Worm (Caenorhabditis elegans) whole organism, midembryonic: Measurements from ENCODE around the gene oga-1.

Experiments used
- T22C8.4 ChIP-seq: fragments of 200-800 bp; sonication (Bioruptor generic); IDR thresholded peaks from 2 replicates; pipeline ENCODE4 v1.3.6; 2022; ENCODE audit warnings: missing genetic modification characterization, missing compliant biosample characterization
- cog-1 ChIP-seq: sonication (generic microtip); optimal IDR thresholded peaks from 2 replicates; lab custom pipeline; 2016; ENCODE audit warnings: missing genetic modification characterization, missing compliant biosample characterization
- flt-1 ChIP-seq: fragments of 200-800 bp; sonication (Bioruptor generic); IDR thresholded peaks from 2 replicates; pipeline ENCODE4 v1.3.6; 2022; ENCODE audit warnings: missing genetic modification characterization, missing compliant biosample characterization
- klf-2 ChIP-seq: fragments of 200-800 bp; sonication (Bioruptor generic); conservative IDR thresholded peaks from 2 replicates; pipeline ENCODE4 v1.3.6; 2022; ENCODE audit warnings: missing genetic modification reagents, missing genetic modification characterization, missing compliant biosample characterization
- med-1 ChIP-seq: sonication (generic microtip); optimal IDR thresholded peaks from 2 replicates; lab custom pipeline; 2017; ENCODE audit warnings: missing genetic modification characterization, mild to moderate bottlenecking, missing compliant biosample characterization, antibody characterized with exemption, missing genetic modification reagents; ENCODE audit not compliant: insufficient read depth
- ref-1 ChIP-seq: fragments of 200-800 bp; sonication (Bioruptor generic); conservative IDR thresholded peaks from 2 replicates; pipeline ENCODE4 v1.3.6; 2022; ENCODE audit warnings: missing genetic modification reagents, missing genetic modification characterization, missing compliant biosample characterization
- tab-1 ChIP-seq: fragments of 200-800 bp; sonication (Bioruptor generic); IDR thresholded peaks from 2 replicates; pipeline ENCODE4 v1.3.6; 2022; ENCODE audit warnings: missing genetic modification characterization, missing compliant biosample characterization
- ztf-23 ChIP-seq: fragments of 200-800 bp; sonication (Bioruptor generic); IDR thresholded peaks from 2 replicates; pipeline ENCODE4 v1.3.6; 2022; ENCODE audit warnings: missing genetic modification reagents, missing genetic modification characterization, missing compliant biosample characterization
- ztf-29 ChIP-seq: fragments of 200-800 bp; sonication (Bioruptor generic); IDR thresholded peaks from 2 replicates; pipeline ENCODE4 v1.3.6; 2022; ENCODE audit warnings: missing genetic modification reagents, missing genetic modification characterization, missing compliant biosample characterization

Gene oga-1

DNA sequence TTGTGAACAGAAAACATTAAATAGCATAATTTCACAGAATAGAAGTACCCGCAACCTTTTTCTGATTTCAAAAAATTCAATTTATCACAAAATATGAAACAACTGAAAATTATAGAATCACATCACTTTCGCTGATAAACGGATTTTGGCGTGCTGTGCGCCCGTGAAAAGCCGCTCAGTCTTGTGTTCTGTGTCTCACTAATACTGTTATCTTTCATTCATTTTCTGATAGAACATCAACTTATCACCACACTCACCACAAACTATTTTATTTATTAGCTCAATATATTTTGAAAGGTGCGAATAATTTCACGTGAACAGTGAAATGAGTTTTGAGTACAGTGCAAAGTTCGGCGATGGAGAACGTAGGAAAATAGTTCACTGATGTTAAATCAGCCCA is 16.9 kb upstream of the oga-1 start:
- TF ChIP-seq cog-1 (tag; lab: Kevin White, UChicago) = no peak
- no peak for TF ChIP-seq med-1 (GFP tag; lab: Kevin White, UChicago)
- TF ChIP-seq tab-1 (GFP tag; lab: Robert Waterston, UW) = no peak
- no peak for TF ChIP-seq ztf-29 (GFP tag; lab: Robert Waterston, UW)
- no peak for TF ChIP-seq T22C8.4 (GFP tag; lab: Robert Waterston, UW)
- TF ChIP-seq klf-2 (GFP tag; lab: Robert Waterston, UW) = no peak
- no peak for TF ChIP-seq ref-1 (GFP tag; lab: Robert Waterston, UW)
- no peak for TF ChIP-seq flt-1 (GFP tag; lab: Robert Waterston, UW)
- TF ChIP-seq ztf-23 (GFP tag; lab: Robert Waterston, UW) = no peak

DNA sequence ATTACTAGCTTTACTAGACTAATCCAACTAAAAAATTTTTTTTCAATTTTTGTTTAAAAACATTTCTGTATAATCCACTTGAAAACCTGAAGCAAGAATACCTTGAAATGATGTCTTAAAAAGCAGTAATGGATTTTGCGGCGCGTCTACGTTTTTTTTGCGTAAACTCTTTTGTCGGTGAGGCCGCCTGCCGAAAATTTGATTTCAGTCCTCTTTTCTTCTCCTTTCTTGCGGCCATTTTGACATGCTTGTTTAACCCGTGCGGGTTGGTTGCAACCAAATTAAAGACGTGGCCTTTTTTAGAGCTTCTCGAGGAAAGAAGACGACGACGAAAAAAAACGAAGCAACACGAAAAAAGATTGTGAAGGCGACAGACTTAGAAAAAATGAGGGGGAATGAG is 13.9 kb upstream of the oga-1 start:
- no peak for TF ChIP-seq tab-1 (GFP tag; lab: Robert Waterston, UW)
- no peak for TF ChIP-seq med-1 (GFP tag; lab: Kevin White, UChicago)
- TF ChIP-seq T22C8.4 (GFP tag; lab: Robert Waterston, UW) = no peak

DNA sequence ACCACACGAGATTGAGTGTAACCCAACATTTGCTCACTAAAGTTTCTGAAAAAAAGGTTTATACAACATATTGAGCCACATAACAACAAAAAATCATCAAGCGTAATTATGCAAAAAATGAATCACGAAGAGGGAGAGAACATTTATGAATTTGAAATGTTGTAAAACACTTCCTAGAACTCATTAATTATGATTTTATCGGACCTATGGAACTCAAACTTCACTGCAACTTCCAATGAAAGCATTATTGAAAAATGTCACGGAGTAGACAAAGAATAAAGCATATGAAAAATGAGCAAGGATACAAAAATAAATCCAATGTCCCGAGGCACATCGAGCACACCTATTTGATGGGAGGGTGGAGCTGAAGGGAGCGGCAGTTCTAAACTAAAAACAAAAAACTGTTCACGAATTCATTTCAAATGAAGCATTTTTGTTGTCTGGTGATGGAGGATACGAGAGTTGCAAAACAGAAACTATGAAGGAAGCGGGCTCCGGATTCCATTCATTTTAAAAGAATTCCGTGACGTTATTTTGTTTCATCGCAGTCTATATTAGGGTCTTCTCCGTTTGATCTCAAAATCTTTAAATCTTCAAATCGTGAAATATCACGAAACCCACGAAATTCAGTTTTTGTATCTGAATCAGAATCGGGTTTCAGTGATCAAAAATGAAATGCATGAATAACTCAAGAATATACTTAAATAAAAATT is 2.8 kb upstream of the oga-1 start, which contains the start of gene flp-20:
Gene flp-20 (minus strand): TSS at position 51 of the 713 bp plus-strand sequence.
- TF ChIP-seq flt-1 (GFP tag; lab: Robert Waterston, UW) (no peak), T22C8.4 (GFP tag; lab: Robert Waterston, UW) (no peak), klf-2 (GFP tag; lab: Robert Waterston, UW) (no peak), ref-1 (GFP tag; lab: Robert Waterston, UW) (no peak), cog-1 (tag; lab: Kevin White, UChicago) (no peak), ztf-23 (GFP tag; lab: Robert Waterston, UW) (no peak), ztf-29 (GFP tag; lab: Robert Waterston, UW) (no peak), tab-1 (GFP tag; lab: Robert Waterston, UW) (no peak), med-1 (GFP tag; lab: Kevin White, UChicago) (no peak)

DNA sequence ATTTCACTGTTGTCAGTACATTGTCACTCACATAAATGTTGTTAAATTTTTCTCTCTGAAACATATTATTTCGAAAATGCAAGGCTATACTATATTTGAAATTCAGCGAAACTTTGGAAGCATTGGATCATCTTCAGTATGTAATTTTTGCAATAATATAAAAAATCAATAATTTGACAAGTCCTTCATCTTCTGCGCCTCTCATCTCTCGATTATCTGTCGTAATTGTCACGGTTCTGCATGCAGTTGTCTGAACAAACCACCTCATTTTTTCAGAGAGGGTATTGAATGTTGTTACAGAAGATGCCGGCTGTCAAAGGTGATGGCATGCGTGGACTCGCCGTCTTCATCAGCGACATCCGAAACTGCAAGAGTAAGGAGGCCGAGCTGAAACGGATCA is 8.9 kb downstream of the oga-1 start, which contains the start of gene apa-2:
Gene apa-2 (plus strand): TSS at position 301 of the 400 bp plus-strand sequence.
- TF ChIP-seq T22C8.4 (GFP tag; lab: Robert Waterston, UW) (0 out of 2 replicates have a peak, but pooled peaks have one; percentile 38), ztf-23 (GFP tag; lab: Robert Waterston, UW) (no peak)

DNA sequence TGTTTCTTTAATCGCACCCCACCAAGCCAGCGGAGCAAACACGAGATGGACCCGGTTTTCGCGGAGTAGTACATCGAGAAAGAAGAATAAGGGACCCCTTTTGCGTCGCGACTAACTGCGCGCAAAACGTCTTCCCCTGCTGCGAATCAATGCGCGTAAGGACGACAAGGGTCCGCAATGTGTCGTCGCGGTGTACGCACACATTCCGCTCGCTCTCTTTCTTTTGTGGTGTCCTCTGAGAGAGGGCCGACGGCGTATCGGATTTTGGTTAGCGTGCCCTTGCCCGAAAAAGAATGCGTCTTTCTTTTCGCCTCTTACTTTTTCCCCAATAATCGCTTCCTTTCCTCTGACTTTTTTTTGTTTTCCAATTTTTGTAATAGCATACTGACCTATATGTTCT is 9.4 kb downstream of the oga-1 start:
- TF ChIP-seq cog-1 (tag; lab: Kevin White, UChicago) (peak; percentile 57), ref-1 (GFP tag; lab: Robert Waterston, UW) (no peak), ztf-29 (GFP tag; lab: Robert Waterston, UW) (no peak), med-1 (GFP tag; lab: Kevin White, UChicago) (no peak), ztf-23 (GFP tag; lab: Robert Waterston, UW) (peak; percentile 72; the same call in 1 of the 2 replicates), T22C8.4 (GFP tag; lab: Robert Waterston, UW) (no peak; the same call in 1 of the 2 replicates), flt-1 (GFP tag; lab: Robert Waterston, UW) (peak; percentile 73; the same call in 1 of the 2 replicates), tab-1 (GFP tag; lab: Robert Waterston, UW) (no peak; the same call in 1 of the 2 replicates), klf-2 (GFP tag; lab: Robert Waterston, UW) (no peak)

DNA sequence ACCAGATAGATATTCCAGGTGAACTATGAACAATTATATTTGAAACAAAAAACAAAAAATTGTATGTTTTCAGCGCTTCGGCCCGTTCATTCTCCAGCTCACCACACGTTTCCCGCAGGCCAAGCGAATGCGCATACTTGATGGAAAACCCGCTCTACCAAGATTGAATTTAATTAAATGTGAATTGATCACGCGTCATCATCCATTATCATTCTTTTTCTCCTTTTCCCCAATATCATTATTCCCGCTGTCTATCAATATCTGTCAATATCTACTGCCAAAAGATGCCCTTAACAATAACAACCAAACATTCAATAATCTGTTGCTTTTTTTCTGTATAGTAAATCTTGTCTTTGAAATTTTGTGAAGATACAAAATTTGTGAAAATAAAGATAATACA is 11.0 kb downstream of the oga-1 start:
- TF ChIP-seq ztf-23 (GFP tag; lab: Robert Waterston, UW) = no peak
- no peak for TF ChIP-seq tab-1 (GFP tag; lab: Robert Waterston, UW)
- no peak for TF ChIP-seq ztf-29 (GFP tag; lab: Robert Waterston, UW)
- TF ChIP-seq cog-1 (tag; lab: Kevin White, UChicago) = no peak
- TF ChIP-seq flt-1 (GFP tag; lab: Robert Waterston, UW) = no peak
- TF ChIP-seq klf-2 (GFP tag; lab: Robert Waterston, UW) = no peak
- no peak for TF ChIP-seq ref-1 (GFP tag; lab: Robert Waterston, UW)

DNA sequence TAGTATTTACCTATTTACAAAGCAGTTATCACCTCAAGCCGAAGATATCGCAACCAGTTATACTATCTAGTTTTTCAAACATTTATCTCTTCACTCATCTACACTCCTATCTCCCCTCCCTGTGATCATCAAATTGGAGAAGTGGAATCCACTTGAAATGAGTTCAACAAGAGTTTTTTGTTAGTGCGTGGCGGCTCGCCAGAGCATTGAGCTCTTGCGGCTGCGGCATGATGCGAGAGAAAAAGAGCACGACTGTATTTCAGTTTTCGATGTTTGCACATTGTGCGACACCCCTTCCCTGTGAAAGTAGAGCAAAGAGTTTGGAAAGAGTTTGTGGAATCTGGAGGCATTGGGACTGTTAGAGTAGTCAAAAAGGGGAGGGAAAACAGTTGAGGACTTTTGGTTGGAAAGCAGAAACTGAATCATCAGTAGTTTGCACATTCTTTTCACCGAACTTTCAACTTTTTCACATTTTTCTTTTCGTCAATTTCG is 16.5 kb downstream of the oga-1 start, which contains the start of gene T20B5.2:
Gene T20B5.2 (plus strand): TSS at position 442 of the 492 bp plus-strand sequence.
- no peak for TF ChIP-seq T22C8.4 (GFP tag; lab: Robert Waterston, UW)
- no peak for TF ChIP-seq cog-1 (tag; lab: Kevin White, UChicago)
- TF ChIP-seq ztf-23 (GFP tag; lab: Robert Waterston, UW) = no peak
- TF ChIP-seq klf-2 (GFP tag; lab: Robert Waterston, UW) = no peak
- TF ChIP-seq tab-1 (GFP tag; lab: Robert Waterston, UW) = no peak
- TF ChIP-seq ztf-29 (GFP tag; lab: Robert Waterston, UW) = no peak
- no peak for TF ChIP-seq med-1 (GFP tag; lab: Kevin White, UChicago)
- TF ChIP-seq flt-1 (GFP tag; lab: Robert Waterston, UW) = no peak
- no peak for TF ChIP-seq ref-1 (GFP tag; lab: Robert Waterston, UW)

DNA sequence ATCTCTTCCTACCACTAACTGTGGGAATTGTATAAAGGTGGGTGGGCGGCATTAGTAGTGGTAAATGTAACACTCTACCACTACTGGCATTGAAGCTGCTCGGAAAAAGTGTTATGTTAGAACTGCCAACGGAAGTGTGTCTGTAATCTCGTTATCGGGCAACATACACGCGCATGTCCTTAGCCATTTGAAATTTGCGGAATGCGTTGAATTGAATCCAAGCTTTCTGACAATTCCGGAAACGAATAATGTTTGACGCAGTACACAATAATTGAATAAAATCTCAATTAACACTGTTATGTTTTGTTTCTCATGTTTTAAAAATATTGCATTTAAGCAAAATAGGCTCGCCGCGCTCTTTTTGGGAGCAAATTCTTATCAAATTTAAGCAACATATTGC is 22.3 kb downstream of the oga-1 start:
- TF ChIP-seq cog-1 (tag; lab: Kevin White, UChicago) = no peak
- no peak for TF ChIP-seq ref-1 (GFP tag; lab: Robert Waterston, UW)
- TF ChIP-seq klf-2 (GFP tag; lab: Robert Waterston, UW) = no peak
- no peak for TF ChIP-seq ztf-23 (GFP tag; lab: Robert Waterston, UW)

DNA sequence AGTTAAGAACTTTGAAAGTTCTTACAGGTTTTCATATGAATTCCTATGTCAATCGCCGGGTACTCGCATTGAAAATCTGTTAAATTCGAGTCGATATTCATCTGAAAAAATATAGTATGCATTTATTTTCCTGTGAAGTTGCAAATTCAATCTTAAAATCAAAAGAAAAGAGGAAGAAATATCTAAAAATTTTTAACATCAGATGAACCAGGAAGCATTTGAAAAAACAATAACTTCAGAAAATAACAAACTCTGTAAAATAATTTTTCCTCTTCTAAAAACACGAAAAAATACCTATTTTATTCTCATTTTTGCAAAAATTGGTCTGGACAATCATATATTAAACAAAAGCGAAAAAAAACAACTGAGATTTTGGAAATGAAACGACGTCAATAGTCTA is 28.1 kb downstream of the oga-1 start, which contains the start of gene npr-7:
Gene npr-7 (minus strand): TSS at position 101 of the 400 bp plus-strand sequence.
- TF ChIP-seq ztf-29 (GFP tag; lab: Robert Waterston, UW) (no peak), flt-1 (GFP tag; lab: Robert Waterston, UW) (no peak), cog-1 (tag; lab: Kevin White, UChicago) (no peak), med-1 (GFP tag; lab: Kevin White, UChicago) (no peak), tab-1 (GFP tag; lab: Robert Waterston, UW) (no peak), T22C8.4 (GFP tag; lab: Robert Waterston, UW) (no peak), ref-1 (GFP tag; lab: Robert Waterston, UW) (no peak), ztf-23 (GFP tag; lab: Robert Waterston, UW) (no peak), klf-2 (GFP tag; lab: Robert Waterston, UW) (no peak)
